Worm (Caenorhabditis elegans) whole organism, L4 larva: Measurements from ENCODE around the gene irld-24.

Experiments
- D1046.2 ChIP-seq: fragments of 200-800 bp; sonication (Bioruptor generic); IDR thresholded peaks from 2 replicates; pipeline ENCODE4 v1.3.6; 2022; ENCODE audit warnings: missing genetic modification characterization, missing compliant biosample characterization
- F10B5.3 ChIP-seq: sonication (generic microtip); optimal IDR thresholded peaks from 2 replicates; lab custom pipeline; 2016; ENCODE audit warnings: mild to moderate bottlenecking, missing genetic modification characterization, missing compliant biosample characterization
- F26F4.8 ChIP-seq: fragments of 200-800 bp; sonication (Bioruptor generic); conservative IDR thresholded peaks from 2 replicates; pipeline ENCODE4 v1.3.6; 2022; ENCODE audit warnings: missing genetic modification characterization, missing compliant biosample characterization
- F44E2.7 ChIP-seq: fragments of 200-800 bp; sonication (Bioruptor generic); IDR thresholded peaks from 2 replicates; pipeline ENCODE4 v2.1.2; 2022; ENCODE audit warnings: missing genetic modification characterization, missing compliant biosample characterization
- F49E8.2 ChIP-seq: sonication (generic microtip); optimal IDR thresholded peaks from 2 replicates; lab custom pipeline; 2016; ENCODE audit warnings: missing compliant biosample characterization, mild to moderate bottlenecking, missing genetic modification characterization, borderline replicate concordance
- R02D3.7 ChIP-seq: fragments of 150-350 bp; sonication (generic microtip); optimal IDR thresholded peaks from 3 replicates; lab custom pipeline; 2014; ENCODE audit warnings: missing biosample characterization, missing genetic modification characterization
- Y5F2A.4 ChIP-seq: fragments of 200-800 bp; sonication (Bioruptor generic); optimal IDR thresholded peaks from 2 replicates; lab custom pipeline; 2018; ENCODE audit warnings: mild to moderate bottlenecking, missing genetic modification characterization, missing compliant biosample characterization
- ama-1 ChIP-seq: fragments of 150-350 bp; optimal IDR thresholded peaks from 2 replicates; lab custom pipeline; 2014; ENCODE audit warnings: inconsistent platforms, mixed read lengths
- attf-4 ChIP-seq: sonication (generic microtip); optimal IDR thresholded peaks from 3 replicates; lab custom pipeline; 2017; ENCODE audit warnings: missing biosample characterization, missing genetic modification characterization
- cey-2 ChIP-seq: sonication (generic microtip); optimal IDR thresholded peaks from 3 replicates; lab custom pipeline; 2017; ENCODE audit warnings: missing genetic modification characterization, mild to moderate bottlenecking, missing compliant biosample characterization, antibody characterized with exemption, borderline replicate concordance; ENCODE audit not compliant: insufficient read depth
- dmd-6 ChIP-seq: fragments of 200-800 bp; sonication (Bioruptor generic); IDR thresholded peaks from 2 replicates; pipeline ENCODE4 v1.3.6; 2022; ENCODE audit warnings: missing genetic modification reagents, missing genetic modification characterization, missing compliant biosample characterization
- dmd-8 ChIP-seq: fragments of 200-800 bp; sonication (Bioruptor generic); IDR thresholded peaks from 2 replicates; pipeline ENCODE4 v1.3.6; 2022; ENCODE audit warnings: missing genetic modification characterization, missing compliant biosample characterization
- dpl-1 ChIP-seq: fragments of 150-350 bp; optimal IDR thresholded peaks from 2 replicates; lab custom pipeline; 2014; ENCODE audit warnings: missing biosample characterization, missing genetic modification reagents, missing genetic modification characterization
- duxl-1 ChIP-seq: sonication (generic microtip); optimal IDR thresholded peaks from 2 replicates; lab custom pipeline; 2016; ENCODE audit warnings: mild to moderate bottlenecking, missing genetic modification characterization, moderate library complexity, missing compliant biosample characterization; ENCODE audit not compliant: poor library complexity
- egl-27 ChIP-seq: sonication (generic microtip); optimal IDR thresholded peaks from 3 replicates; lab custom pipeline; 2017; ENCODE audit warnings: missing biosample characterization, missing genetic modification reagents, missing genetic modification characterization
- egl-43 ChIP-seq: fragments of 200-800 bp; sonication (Bioruptor generic); IDR thresholded peaks from 2 replicates; pipeline ENCODE4 v1.3.6; 2022; ENCODE audit warnings: missing genetic modification reagents, missing genetic modification characterization, missing compliant biosample characterization
- fkh-10 ChIP-seq: fragments of 150-350 bp; optimal IDR thresholded peaks from 2 replicates; lab custom pipeline; 2014; ENCODE audit warnings: missing biosample characterization, missing genetic modification reagents, missing genetic modification characterization
- gei-8 ChIP-seq: fragments of 200-800 bp; sonication (Bioruptor generic); optimal IDR thresholded peaks from 2 replicates; lab custom pipeline; 2018; ENCODE audit warnings: mild to moderate bottlenecking, missing genetic modification characterization, missing compliant biosample characterization
- hlh-11 ChIP-seq: fragments of 200-800 bp; sonication (Bioruptor generic); optimal IDR thresholded peaks from 2 replicates; lab custom pipeline; 2018; ENCODE audit warnings: mild to moderate bottlenecking, missing genetic modification characterization, missing compliant biosample characterization
- lim-7 ChIP-seq: fragments of 200-800 bp; sonication (Bioruptor generic); IDR thresholded peaks from 2 replicates; pipeline ENCODE4 v1.3.6; 2022; ENCODE audit warnings: missing genetic modification characterization, missing compliant biosample characterization
- lin-38 ChIP-seq: fragments of 200-800 bp; sonication (Bioruptor generic); IDR thresholded peaks from 2 replicates; pipeline ENCODE4 v1.3.6; 2022; ENCODE audit warnings: missing genetic modification reagents, missing genetic modification characterization, missing compliant biosample characterization
- lin-39 ChIP-seq: fragments of 150-350 bp; optimal IDR thresholded peaks from 2 replicates; lab custom pipeline; 2014; ENCODE audit warnings: missing biosample characterization, missing genetic modification reagents, missing genetic modification characterization
- madf-5 ChIP-seq, 2 experiments: fragments of 200-800 bp; sonication (Bioruptor generic); IDR thresholded peaks; 2 replicates each; pipeline ENCODE4 v1.3.6; 2022; ENCODE audit warnings: missing compliant biosample characterization in 2 of 2, missing genetic modification characterization in 2 of 2
- mdt-29 ChIP-seq: fragments of 200-800 bp; sonication (Bioruptor generic); IDR thresholded peaks from 2 replicates; pipeline ENCODE4 v1.3.6; 2022; ENCODE audit warnings: missing genetic modification reagents, missing genetic modification characterization, missing compliant biosample characterization
- mep-1 ChIP-seq: fragments of 150-350 bp; sonication (generic microtip); optimal IDR thresholded peaks from 3 replicates; lab custom pipeline; 2014; ENCODE audit warnings: missing biosample characterization, missing genetic modification characterization
- mes-2 ChIP-seq: sonication (generic microtip); optimal IDR thresholded peaks from 2 replicates; lab custom pipeline; 2016; ENCODE audit warnings: missing genotype, mild to moderate bottlenecking, missing genetic modification characterization, missing compliant biosample characterization; ENCODE audit not compliant: poor library complexity, severe bottlenecking
- nhr-11 ChIP-seq: fragments of 150-350 bp; optimal IDR thresholded peaks from 2 replicates; lab custom pipeline; 2014; ENCODE audit warnings: missing biosample characterization, missing genetic modification characterization
- nhr-25 ChIP-seq: sonication (generic microtip); optimal IDR thresholded peaks from 2 replicates; lab custom pipeline; 2017; ENCODE audit warnings: missing genetic modification characterization, mild to moderate bottlenecking, missing compliant biosample characterization, antibody characterized with exemption, moderate library complexity, borderline replicate concordance; ENCODE audit not compliant: insufficient read depth
- nhr-41 ChIP-seq: fragments of 200-800 bp; sonication (Bioruptor generic); IDR thresholded peaks from 2 replicates; pipeline ENCODE4 v1.3.6; 2022; ENCODE audit warnings: missing genetic modification reagents, missing genetic modification characterization, missing compliant biosample characterization
- nhr-48 ChIP-seq: sonication (generic microtip); optimal IDR thresholded peaks from 2 replicates; lab custom pipeline; 2016; ENCODE audit warnings: mild to moderate bottlenecking, missing genetic modification characterization, missing compliant biosample characterization
- nhr-6 ChIP-seq: fragments of 150-350 bp; optimal IDR thresholded peaks from 2 replicates; lab custom pipeline; 2014; ENCODE audit warnings: missing biosample characterization, missing genetic modification characterization
- nhr-76 ChIP-seq: fragments of 150-350 bp; optimal IDR thresholded peaks from 2 replicates; lab custom pipeline; 2014; ENCODE audit warnings: missing biosample characterization, missing genetic modification characterization
- pha-4 ChIP-seq, 2 experiments: fragments of 150-350 bp in 1 of 2; fragments of 200-800 bp in 1 of 2; sonication (Bioruptor generic) in 1 of 2; IDR thresholded peaks in 1 of 2; optimal IDR thresholded peaks in 1 of 2; 2 replicates each; pipeline versions ENCODE4 v1.3.6 to Lab custom; 2014 to 2022; ENCODE audit warnings: missing genetic modification characterization in 2 of 2, missing genetic modification reagents in 2 of 2, missing biosample characterization in 1 of 2, missing compliant biosample characterization in 1 of 2
- php-3 ChIP-seq: fragments of 200-800 bp; sonication (Bioruptor generic); IDR thresholded peaks from 2 replicates; pipeline ENCODE4 v1.3.6; 2022; ENCODE audit warnings: missing genetic modification reagents, missing genetic modification characterization, missing compliant biosample characterization
- pqm-1 ChIP-seq: sonication (generic microtip); optimal IDR thresholded peaks from 2 replicates; lab custom pipeline; 2017; ENCODE audit warnings: missing biosample characterization, missing genetic modification characterization
- rbr-2 ChIP-seq: sonication (generic microtip); optimal IDR thresholded peaks from 2 replicates; lab custom pipeline; 2016; ENCODE audit warnings: missing genotype, missing genetic modification characterization, missing compliant biosample characterization
- saeg-2 ChIP-seq: fragments of 200-800 bp; sonication (Bioruptor generic); IDR thresholded peaks from 2 replicates; pipeline ENCODE4 v1.3.6; 2022; ENCODE audit warnings: missing genetic modification reagents, missing genetic modification characterization, missing compliant biosample characterization
- sdz-12 ChIP-seq: fragments of 200-800 bp; sonication (Bioruptor generic); optimal IDR thresholded peaks from 2 replicates; lab custom pipeline; 2018; ENCODE audit warnings: mild to moderate bottlenecking, missing genetic modification characterization, missing compliant biosample characterization
- set-16 ChIP-seq: fragments of 200-800 bp; sonication (Bioruptor generic); IDR thresholded peaks from 2 replicates; pipeline ENCODE4 v1.3.6; 2022; ENCODE audit warnings: missing genetic modification reagents, missing genetic modification characterization, missing compliant biosample characterization
- skn-1 ChIP-seq: fragments of 150-350 bp; optimal IDR thresholded peaks from 2 replicates; lab custom pipeline; 2014; ENCODE audit warnings: missing biosample characterization, missing genetic modification characterization
- snpc-1.2 ChIP-seq: fragments of 200-800 bp; sonication (Bioruptor generic); IDR thresholded peaks from 2 replicates; pipeline ENCODE4 v1.3.6; 2022; ENCODE audit warnings: missing genetic modification reagents, missing genetic modification characterization, missing compliant biosample characterization
- spr-3 ChIP-seq: fragments of 200-800 bp; sonication (Bioruptor generic); optimal IDR thresholded peaks from 2 replicates; lab custom pipeline; 2018; ENCODE audit warnings: mild to moderate bottlenecking, missing genetic modification characterization, missing compliant biosample characterization
- tra-1 ChIP-seq: fragments of 200-800 bp; sonication (Bioruptor generic); IDR thresholded peaks from 2 replicates; pipeline ENCODE4 v1.3.6; 2022; ENCODE audit warnings: missing genetic modification reagents, missing genetic modification characterization, missing compliant biosample characterization
- unc-130 ChIP-seq: sonication (generic microtip); optimal IDR thresholded peaks from 2 replicates; lab custom pipeline; 2016; ENCODE audit warnings: missing genetic modification reagents, missing genetic modification characterization, missing compliant biosample characterization
- unc-62 ChIP-seq, 3 experiments: fragments of 150-350 bp in 1 of 3; sonication (generic microtip); optimal IDR thresholded peaks in 2 of 3; peaks in 1 of 3; 1 replicate in 1 of 3; 2 replicates in 2 of 3; lab custom pipeline; 2014 to 2017; ENCODE audit warnings: missing biosample characterization in 3 of 3, missing genetic modification characterization in 3 of 3, missing genetic modification reagents in 3 of 3, missing genotype in 1 of 3
- vab-7 ChIP-seq: fragments of 200-800 bp; sonication (Bioruptor generic); IDR thresholded peaks from 2 replicates; pipeline ENCODE4 v1.3.6; 2022; ENCODE audit warnings: missing genetic modification reagents, missing genetic modification characterization, missing compliant biosample characterization
- zfp-2 ChIP-seq: sonication (generic microtip); optimal IDR thresholded peaks from 2 replicates; lab custom pipeline; 2016; ENCODE audit warnings: mild to moderate bottlenecking, missing genetic modification characterization, missing compliant biosample characterization
- zip-2 ChIP-seq: fragments of 150-350 bp; optimal IDR thresholded peaks from 2 replicates; lab custom pipeline; 2014; ENCODE audit warnings: missing biosample characterization, missing genetic modification characterization
- ztf-11 ChIP-seq: fragments of 150-350 bp; optimal IDR thresholded peaks from 2 replicates; lab custom pipeline; 2014; ENCODE audit warnings: missing biosample characterization, missing genetic modification characterization
- ztf-7 ChIP-seq: fragments of 150-350 bp; optimal IDR thresholded peaks from 2 replicates; lab custom pipeline; 2014; ENCODE audit warnings: missing biosample characterization, missing genetic modification characterization

Gene irld-24

DNA sequence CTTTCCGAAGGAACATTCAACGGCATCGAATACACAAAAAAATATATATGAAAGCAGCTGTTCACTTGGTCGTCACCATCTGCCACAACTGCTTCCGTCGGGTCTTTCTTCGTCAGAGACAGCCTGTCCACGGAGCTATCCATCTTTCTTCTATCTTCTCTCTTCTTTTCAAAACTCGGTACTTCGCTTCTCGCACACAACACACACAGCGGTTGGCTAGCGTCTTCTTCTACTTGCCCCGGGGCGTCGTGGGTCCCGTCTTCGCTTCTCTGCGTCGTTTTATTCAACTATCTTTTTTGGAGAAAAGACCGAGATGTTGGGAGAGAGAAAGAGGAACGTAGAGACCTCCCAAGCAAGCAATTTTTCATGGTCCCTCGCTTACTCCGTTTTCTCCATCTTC lies 30.3 kb downstream of the irld-24 start (continued):
- TF ChIP-seq set-16 (peak; percentile 38; the same call in 1 of the 2 replicates), gei-8 (GFP tag; lab: Kevin White, UChicago) (no peak), lin-39 (tag; lab: Kevin White, UChicago) (no peak), F44E2.7 (GFP tag; lab: Robert Waterston, UW) (no peak), unc-130 (GFP tag; lab: Kevin White, UChicago) (no peak), php-3 (GFP tag; lab: Robert Waterston, UW) (no peak), skn-1 (tag; lab: Kevin White, UChicago) (no peak), nhr-76 (tag; lab: Kevin White, UChicago) (no peak), egl-27 (tag; lab: Kevin White, UChicago) (no peak), snpc-1.2 (GFP tag; lab: Robert Waterston, UW) (0 out of 2 replicates have a peak, but pooled peaks have one; percentile 18), cey-2 (tag; lab: Kevin White, UChicago) (no peak), hlh-11 (tag; lab: Kevin White, UChicago) (peak; percentile 61), ztf-11 (tag; lab: Kevin White, UChicago) (no peak), attf-4 (no peak), saeg-2 (GFP tag; lab: Robert Waterston, UW) (no peak), duxl-1 (tag; lab: Kevin White, UChicago) (no peak), lim-7 (no peak), F49E8.2 (tag; lab: Kevin White, UChicago) (no peak), lin-38 (GFP tag; lab: Robert Waterston, UW) (no peak), D1046.2 (GFP tag; lab: Robert Waterston, UW) (no peak), pha-4 (GFP tag; IDR thresholded peaks at IDR 0.05; lab: Robert Waterston, UW) (no peak), pha-4 (tag; optimal IDR thresholded peaks at IDR 0.05; lab: Kevin White, UChicago) (no peak), sdz-12 (no peak), unc-62 (GFP tag; optimal IDR thresholded peaks at IDR 0.05 in 1 of 2; lab: Kevin White, UChicago) (peak in 1 of 2 experiments; percentile 99), unc-62 (tag; optimal IDR thresholded peaks at IDR 0.05; lab: Kevin White, UChicago) (no peak), pqm-1 (tag; lab: Kevin White, UChicago) (no peak), nhr-6 (tag; lab: Kevin White, UChicago) (no peak), nhr-48 (tag; lab: Kevin White, UChicago) (no peak), nhr-41 (GFP tag; lab: Robert Waterston, UW) (no peak), fkh-10 (peak; percentile 33), zip-2 (tag; lab: Kevin White, UChicago) (no peak), ama-1 (lab: Kevin White, UChicago) (no peak), rbr-2 (peak; percentile 65), nhr-11 (peak; percentile 64), madf-5 (GFP tag; IDR thresholded peaks at IDR 0.05; lab: Robert Waterston, UW) (no peak), egl-43 (GFP tag; lab: Robert Waterston, UW) (no peak), dmd-6 (GFP tag; lab: Robert Waterston, UW) (0 out of 2 replicates have a peak, but pooled peaks have one; percentile 16), Y5F2A.4 (no peak), dmd-8 (GFP tag; lab: Robert Waterston, UW) (no peak), ztf-7 (tag; lab: Kevin White, UChicago) (no peak), F26F4.8 (GFP tag; lab: Robert Waterston, UW) (no peak), tra-1 (GFP tag; lab: Robert Waterston, UW) (0 out of 2 replicates have a peak, but pooled peaks have one; percentile 56), vab-7 (GFP tag; lab: Robert Waterston, UW) (0 out of 2 replicates have a peak, but pooled peaks have one; percentile 21), zfp-2 (tag; lab: Kevin White, UChicago) (no peak), mes-2 (tag; lab: Kevin White, UChicago) (peak; percentile 37), mep-1 (tag; lab: Kevin White, UChicago) (peak; percentile 76), R02D3.7 (tag; lab: Kevin White, UChicago) (no peak), mdt-29 (GFP tag; lab: Robert Waterston, UW) (no peak), spr-3 (GFP tag; lab: Kevin White, UChicago) (no peak), dpl-1 (no peak), nhr-25 (tag; lab: Kevin White, UChicago) (no peak), F10B5.3 (no peak)
